Worm (Caenorhabditis elegans) whole organism, L3 larva: ENCODE results near the gene ldp-1.
"Not testable (repeated sequence)": the region's sequence is repeated elsewhere in the genome, so short reads cannot be mapped to it uniquely, and the experiment has no call there.

ENCODE experiments used
- R02D3.7 ChIP-seq: fragments of 150-350 bp; optimal IDR thresholded peaks from 2 replicates; lab custom pipeline; 2014; ENCODE audit warnings: missing biosample characterization, missing genetic modification characterization
- ZK546.5 ChIP-seq: sonication (generic microtip); optimal IDR thresholded peaks from 2 replicates; lab custom pipeline; 2017; ENCODE audit warnings: missing biosample characterization, missing genetic modification characterization
- aly-2 ChIP-seq: fragments of 150-350 bp; optimal IDR thresholded peaks from 2 replicates; lab custom pipeline; 2014; ENCODE audit warnings: missing biosample characterization, missing genetic modification characterization
- ama-1 ChIP-seq: fragments of 150-350 bp; optimal IDR thresholded peaks from 2 replicates; lab custom pipeline; 2018
- ceh-9 ChIP-seq: sonication (generic microtip); optimal IDR thresholded peaks from 2 replicates; lab custom pipeline; 2018; ENCODE audit warnings: missing biosample characterization, missing genetic modification characterization
- daf-12 ChIP-seq: fragments of 150-350 bp; optimal IDR thresholded peaks from 2 replicates; lab custom pipeline; 2014; ENCODE audit warnings: missing biosample characterization, missing genetic modification reagents, missing genetic modification characterization
- egl-5 ChIP-seq: fragments of 150-350 bp; optimal IDR thresholded peaks from 2 replicates; lab custom pipeline; 2017; ENCODE audit warnings: missing biosample characterization, missing genetic modification reagents, missing genetic modification characterization, inconsistent platforms
- elt-2 ChIP-seq: sonication (generic microtip); optimal IDR thresholded peaks from 2 replicates; lab custom pipeline; 2016; ENCODE audit warnings: missing genetic modification reagents, mild to moderate bottlenecking, missing genetic modification characterization, missing compliant biosample characterization
- eor-1 ChIP-seq, 2 experiments: fragments of 150-350 bp; optimal IDR thresholded peaks; 2 replicates each; lab custom pipeline; 2014 to 2018; ENCODE audit warnings: missing biosample characterization in 2 of 2, missing genetic modification characterization in 2 of 2
- fkh-10 ChIP-seq: sonication (generic microtip); optimal IDR thresholded peaks from 2 replicates; lab custom pipeline; 2017; ENCODE audit warnings: missing biosample characterization, missing genetic modification reagents, missing genetic modification characterization
- hmg-11 ChIP-seq: sonication (generic microtip); optimal IDR thresholded peaks from 2 replicates; lab custom pipeline; 2016; ENCODE audit warnings: missing genetic modification characterization, missing compliant biosample characterization
- lin-15B ChIP-seq: fragments of 150-350 bp; optimal IDR thresholded peaks from 2 replicates; lab custom pipeline; 2014; ENCODE audit warnings: missing biosample characterization, missing genetic modification characterization
- lsy-12 ChIP-seq: sonication (generic microtip); optimal IDR thresholded peaks from 2 replicates; lab custom pipeline; 2016; ENCODE audit warnings: mild to moderate bottlenecking, missing genetic modification characterization, missing compliant biosample characterization
- mdl-1 ChIP-seq: fragments of 150-350 bp; optimal IDR thresholded peaks from 2 replicates; lab custom pipeline; 2014; ENCODE audit warnings: missing biosample characterization, missing genetic modification characterization
- mml-1 ChIP-seq: fragments of 150-350 bp; sonication (generic microtip); optimal IDR thresholded peaks from 3 replicates; lab custom pipeline; 2014; ENCODE audit warnings: missing biosample characterization, missing genetic modification characterization
- nfya-1 ChIP-seq: sonication (generic microtip); optimal IDR thresholded peaks from 2 replicates; lab custom pipeline; 2017; ENCODE audit warnings: missing genetic modification characterization, mild to moderate bottlenecking, missing compliant biosample characterization, antibody characterized with exemption, moderate library complexity; ENCODE audit not compliant: insufficient read depth
- nhr-11 ChIP-seq: fragments of 150-350 bp; optimal IDR thresholded peaks from 2 replicates; lab custom pipeline; 2014; ENCODE audit warnings: missing biosample characterization, missing genetic modification characterization
- nhr-12 ChIP-seq: fragments of 150-350 bp; optimal IDR thresholded peaks from 2 replicates; lab custom pipeline; 2014; ENCODE audit warnings: missing biosample characterization, missing genetic modification characterization
- nhr-23 ChIP-seq: fragments of 150-350 bp; optimal IDR thresholded peaks from 2 replicates; lab custom pipeline; 2014; ENCODE audit warnings: missing biosample characterization, missing genetic modification reagents, missing genetic modification characterization
- nhr-25 ChIP-seq: sonication (generic microtip); optimal IDR thresholded peaks from 2 replicates; lab custom pipeline; 2017; ENCODE audit warnings: missing biosample characterization, missing genetic modification characterization
- nhr-43 ChIP-seq: sonication (generic microtip); optimal IDR thresholded peaks from 2 replicates; lab custom pipeline; 2016; ENCODE audit warnings: mild to moderate bottlenecking, missing genetic modification characterization, missing compliant biosample characterization; ENCODE audit not compliant: poor library complexity, severe bottlenecking
- nhr-77 ChIP-seq: fragments of 150-350 bp; optimal IDR thresholded peaks from 2 replicates; lab custom pipeline; 2014; ENCODE audit warnings: missing biosample characterization, missing genetic modification characterization
- pha-4 ChIP-seq: fragments of 150-350 bp; optimal IDR thresholded peaks from 2 replicates; lab custom pipeline; 2014; ENCODE audit warnings: missing biosample characterization, missing genetic modification reagents, missing genetic modification characterization
- pqm-1 ChIP-seq: fragments of 150-350 bp; optimal IDR thresholded peaks from 2 replicates; lab custom pipeline; 2017; ENCODE audit warnings: missing biosample characterization, missing genetic modification characterization, inconsistent platforms
- sea-2 ChIP-seq: fragments of 150-350 bp; sonication (generic microtip); optimal IDR thresholded peaks from 4 replicates; lab custom pipeline; 2014; ENCODE audit warnings: missing biosample characterization, missing genetic modification reagents, missing genetic modification characterization
- skn-1 ChIP-seq: fragments of 150-350 bp; optimal IDR thresholded peaks from 2 replicates; lab custom pipeline; 2014; ENCODE audit warnings: missing biosample characterization, missing genetic modification characterization
- snpc-4 ChIP-seq: fragments of 150-350 bp; optimal IDR thresholded peaks from 2 replicates; lab custom pipeline; 2014; ENCODE audit warnings: missing biosample characterization, missing genetic modification characterization
- unc-39 ChIP-seq: sonication (generic microtip); optimal IDR thresholded peaks from 4 replicates; lab custom pipeline; 2017; ENCODE audit warnings: missing biosample characterization, missing genetic modification characterization
- unc-62 ChIP-seq: fragments of 150-350 bp; sonication (generic microtip); optimal IDR thresholded peaks from 4 replicates; lab custom pipeline; 2014; ENCODE audit warnings: missing biosample characterization, missing genetic modification reagents, missing genetic modification characterization
- ztf-11 ChIP-seq: fragments of 150-350 bp; optimal IDR thresholded peaks from 2 replicates; lab custom pipeline; 2014; ENCODE audit warnings: missing biosample characterization, missing genetic modification characterization
- ztf-4 ChIP-seq: fragments of 150-350 bp; optimal IDR thresholded peaks from 2 replicates; lab custom pipeline; 2014; ENCODE audit warnings: missing biosample characterization, missing genetic modification characterization

The ldp-1 gene

ce11 chrV:2126996-2127585, at the start of gene ldp-1:
Gene ldp-1, plus strand, starts transcription at chrV:2127535.
- TF ChIP-seq fkh-10 (GFP tag; lab: Kevin White, UChicago) (peak; percentile 4), nhr-43 (tag; lab: Kevin White, UChicago) (peak; percentile 83), nhr-25 (tag; lab: Kevin White, UChicago) (peak; percentile 32), nhr-23 (tag; lab: Kevin White, UChicago) (peak; percentile 55), R02D3.7 (tag; lab: Kevin White, UChicago) (peak; percentile 6), snpc-4 (tag; lab: Kevin White, UChicago) (peak; percentile 30), nhr-77 (tag; lab: Kevin White, UChicago) (no peak), lsy-12 (tag; lab: Kevin White, UChicago) (peak; percentile 66), ama-1 (lab: Kevin White, UChicago) (no peak), ztf-11 (tag; lab: Kevin White, UChicago) (no peak), ZK546.5 (no peak), unc-39 (tag; lab: Kevin White, UChicago) (no peak), mdl-1 (tag; lab: Kevin White, UChicago) (no peak), pqm-1 (tag; lab: Kevin White, UChicago) (peak; percentile 25), nfya-1 (tag; lab: Kevin White, UChicago) (peak; percentile 65), pha-4 (tag; lab: Kevin White, UChicago) (peak; percentile 57), lin-15B (tag; lab: Kevin White, UChicago) (peak; percentile 73), sea-2 (GFP tag; lab: Kevin White, UChicago) (no peak), eor-1 (tag; optimal IDR thresholded peaks at IDR 0.05; lab: Kevin White, UChicago) (peak in 1 of 2 experiments; percentile 44)

ce11 chrV:2081269-2081668, 46.1 kb upstream of the ldp-1 start:
- no peak for TF ChIP-seq aly-2 (tag; lab: Kevin White, UChicago)
- TF ChIP-seq eor-1 (tag; optimal IDR thresholded peaks at IDR 0.05; lab: Kevin White, UChicago): no peak
- no peak for TF ChIP-seq R02D3.7 (tag; lab: Kevin White, UChicago)
- no peak for TF ChIP-seq nhr-23 (tag; lab: Kevin White, UChicago)
- TF ChIP-seq nfya-1 (tag; lab: Kevin White, UChicago): no peak
- TF ChIP-seq ztf-11 (tag; lab: Kevin White, UChicago): no peak
- no peak for TF ChIP-seq hmg-11 (tag; lab: Kevin White, UChicago)
- no peak for TF ChIP-seq nhr-11
- no peak for TF ChIP-seq daf-12 (tag; lab: Kevin White, UChicago)
- no peak for TF ChIP-seq mdl-1 (tag; lab: Kevin White, UChicago)
- TF ChIP-seq unc-62 (GFP tag; lab: Kevin White, UChicago): no peak
- TF ChIP-seq nhr-25 (tag; lab: Kevin White, UChicago): no peak
- TF ChIP-seq ztf-4 (tag; lab: Kevin White, UChicago): no peak
- TF ChIP-seq mml-1 (tag; lab: Kevin White, UChicago): no peak
- no peak for TF ChIP-seq skn-1 (tag; lab: Kevin White, UChicago)
- TF ChIP-seq nhr-12 (tag; lab: Kevin White, UChicago): no peak
- TF ChIP-seq lsy-12 (tag; lab: Kevin White, UChicago): no peak

- TF ChIP-seq daf-12 (tag; lab: Kevin White, UChicago): no peak
- TF ChIP-seq egl-5 (tag; lab: Kevin White, UChicago): peak; percentile 1
These were observed 45.4 kb upstream of the ldp-1 start for ce11 chrV:2081894-2082293.

DNA sequence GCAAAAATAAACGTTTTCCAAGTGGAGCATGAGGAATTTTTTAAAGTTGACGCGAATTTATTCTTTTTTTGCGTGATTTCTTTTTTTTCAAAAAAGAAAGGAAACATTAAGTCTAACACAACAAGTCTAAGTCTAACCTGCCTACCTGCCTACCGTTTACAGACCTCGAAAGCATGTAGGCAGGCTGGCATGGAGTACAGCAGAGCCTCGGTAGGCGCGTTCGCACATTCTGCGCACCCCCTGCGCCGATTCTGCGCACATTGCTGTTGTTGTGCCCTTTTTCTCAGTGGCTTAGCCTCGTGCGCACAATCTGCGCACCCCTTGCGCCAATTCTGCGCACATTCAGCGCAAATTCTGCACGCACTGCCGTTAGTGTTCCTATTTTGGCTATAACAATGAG, 43.5 kb upstream of the ldp-1 start:
- TF ChIP-seq ceh-9: no peak
- no peak for TF ChIP-seq daf-12 (tag; lab: Kevin White, UChicago)
- TF ChIP-seq nhr-77 (tag; lab: Kevin White, UChicago): no peak
- TF ChIP-seq nhr-23 (tag; lab: Kevin White, UChicago): no peak
- TF ChIP-seq nhr-11: no peak
- no peak for TF ChIP-seq hmg-11 (tag; lab: Kevin White, UChicago)

- TF ChIP-seq mdl-1, elt-2, lin-15B (tag; lab: Kevin White, UChicago): not testable (repeated sequence)
These were observed 41.5 kb upstream of the ldp-1 start, which contains the start of gene F36F12.3 for ce11 chrV:2085745-2086267. Gene F36F12.3, plus strand, starts transcription at chrV:2085795.
